Fruit fly (Drosophila melanogaster): ENCODE data around the gene Gr10b.

Gene Gr10b

DNA sequence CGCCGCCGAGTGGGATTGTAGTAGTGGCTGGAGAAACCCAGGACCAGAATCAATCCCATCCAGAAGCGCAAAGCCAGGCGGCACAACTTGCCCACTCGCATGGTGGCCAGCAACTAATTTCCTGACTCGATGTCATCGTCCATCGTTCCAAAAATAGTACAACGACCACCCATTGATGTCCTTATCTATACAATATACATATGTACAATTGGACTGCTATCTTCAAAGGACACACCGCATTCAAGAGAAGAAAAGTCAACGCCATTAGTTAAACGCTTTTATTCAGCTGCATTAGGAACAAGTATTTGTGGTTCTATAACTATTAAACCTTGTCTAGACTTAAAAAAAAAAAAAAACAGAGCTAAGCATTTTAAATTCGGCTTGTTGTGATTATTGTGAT lies at the start of gene Gr10b:
Gene Gr10b (minus strand): TSS at position 101 of the 400 bp plus-strand sequence.
- TF ChIP-seq pan (optimal IDR thresholded peaks at IDR 0.05) (no peak), jim (GFP tag; optimal IDR thresholded peaks at IDR 0.05) (no peak), fru (GFP tag; optimal IDR thresholded peaks at IDR 0.05) (no peak), Hnf4 (GFP tag; optimal IDR thresholded peaks at IDR 0.05) (no peak), CrebA (GFP tag; optimal IDR thresholded peaks at IDR 0.05; ENCODE audit: borderline replicate concordance) (no peak), Hr83 (GFP tag; optimal IDR thresholded peaks at IDR 0.05; ENCODE audit: poor library complexity, severe bottlenecking) (no peak), Jra (GFP tag; optimal IDR thresholded peaks at IDR 0.05) (no peak), Vsx2 (GFP tag; optimal IDR thresholded peaks at IDR 0.05; ENCODE audit: partially characterized antibody) (no peak), Myc (optimal IDR thresholded peaks at IDR 0.05) (no peak), dmrt93B (GFP tag; optimal IDR thresholded peaks at IDR 0.05) (no peak), N (GFP tag; optimal IDR thresholded peaks at IDR 0.05) (no peak)

DNA sequence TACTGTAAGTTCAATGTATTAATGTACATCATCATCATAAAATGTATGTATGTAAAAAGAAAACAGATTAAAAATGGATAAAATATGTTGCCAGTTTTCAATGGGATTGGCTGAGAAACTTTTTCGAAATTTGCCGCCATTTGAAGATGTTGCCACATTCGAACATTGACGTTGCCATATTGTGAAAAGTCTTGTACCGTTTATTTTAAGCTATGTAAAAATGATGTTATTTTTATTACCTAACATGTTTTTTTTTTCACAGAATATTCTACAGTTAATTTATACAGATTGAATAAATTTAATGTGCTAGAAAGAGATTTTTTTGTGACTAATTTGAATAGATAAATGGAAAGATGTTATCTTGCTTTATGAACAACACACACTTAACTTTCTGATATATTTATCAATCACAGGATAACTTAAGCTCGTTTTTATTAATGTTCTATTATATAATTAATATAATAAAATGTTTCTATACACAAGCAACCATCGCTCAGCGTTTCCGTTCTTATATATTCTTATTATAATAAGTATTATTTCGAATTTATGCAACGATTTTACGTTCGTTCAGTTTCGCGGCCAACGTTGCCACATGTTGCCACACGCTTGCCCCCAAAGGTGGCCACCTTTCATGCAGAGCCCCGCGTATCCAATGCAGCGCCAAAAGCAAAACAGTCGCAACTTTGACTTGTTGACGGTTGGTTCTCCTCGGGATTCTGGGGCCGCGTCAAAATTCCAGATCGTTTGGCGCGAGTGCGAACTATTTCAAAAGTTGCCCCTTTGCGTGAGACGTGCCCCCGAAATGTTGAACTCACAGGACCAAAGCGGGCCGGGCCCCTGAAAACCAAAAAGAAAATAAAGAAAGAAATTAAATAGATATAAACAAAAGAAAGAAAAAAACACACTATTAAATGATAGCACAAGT lies 46.2 kb upstream of the Gr10b start, which contains the start of gene CG43155:
Gene CG43155 (plus strand): TSS at position 875 of the 925 bp plus-strand sequence.
- TF ChIP-seq usp (GFP tag; optimal IDR thresholded peaks at IDR 0.05): no peak
- no peak for TF ChIP-seq Vsx2 (GFP tag; optimal IDR thresholded peaks at IDR 0.05; ENCODE audit: partially characterized antibody)
- no peak for TF ChIP-seq Sp1 (GFP tag; optimal IDR thresholded peaks at IDR 0.05)
- TF ChIP-seq Rel (GFP tag; optimal IDR thresholded peaks at IDR 0.05): no peak
- no peak for TF ChIP-seq Rel (tag; optimal IDR thresholded peaks at IDR 0.05)
- TF ChIP-seq CG9705 (GFP tag; optimal IDR thresholded peaks at IDR 0.05): no peak
- no peak for TF ChIP-seq woc (GFP tag; optimal IDR thresholded peaks at IDR 0.05)
- TF ChIP-seq OdsH (GFP tag; optimal IDR thresholded peaks at IDR 0.05): no peak
- TF ChIP-seq ey (GFP tag; optimal IDR thresholded peaks at IDR 0.05): no peak
- no peak for TF ChIP-seq lola (GFP tag; optimal IDR thresholded peaks at IDR 0.05)
- no peak for TF ChIP-seq rgr (GFP tag; optimal IDR thresholded peaks at IDR 0.05)
- no peak for TF ChIP-seq br (GFP tag; optimal IDR thresholded peaks at IDR 0.05)
- TF ChIP-seq dl (GFP tag; optimal IDR thresholded peaks at IDR 0.05; ENCODE audit: insufficient read depth in 1 of 2, partially characterized antibody in 2 of 2): no peak
- no peak for TF ChIP-seq sv (GFP tag; optimal IDR thresholded peaks at IDR 0.05)

DNA sequence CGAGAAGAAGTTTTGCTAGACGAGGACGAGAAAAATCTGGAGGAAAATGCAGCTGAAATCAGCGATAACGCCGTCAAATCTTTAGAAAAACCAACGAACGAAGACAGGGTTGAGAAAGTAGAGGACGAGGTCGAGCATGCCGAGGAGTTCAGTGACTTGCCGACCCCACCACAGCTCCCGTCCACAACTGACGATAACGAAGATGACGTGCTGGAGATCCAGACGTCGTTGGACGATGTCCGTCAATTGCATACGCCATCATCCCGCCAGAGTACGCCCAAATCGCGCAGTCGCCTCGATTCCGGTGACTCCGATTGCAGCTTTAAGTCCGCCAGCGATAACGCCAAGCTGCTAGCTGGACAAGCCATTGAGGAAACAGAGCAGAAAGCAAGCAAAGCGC lies 44.2 kb upstream of the Gr10b start:
- TF ChIP-seq Myc (optimal IDR thresholded peaks at IDR 0.05) (no peak), Jra (GFP tag; optimal IDR thresholded peaks at IDR 0.05) (no peak), dl (GFP tag; optimal IDR thresholded peaks at IDR 0.05; ENCODE audit: insufficient read depth in 1 of 2, partially characterized antibody in 2 of 2) (no peak), CrebA (GFP tag; optimal IDR thresholded peaks at IDR 0.05; ENCODE audit: borderline replicate concordance) (no peak), woc (GFP tag; optimal IDR thresholded peaks at IDR 0.05) (no peak), foxo (GFP tag; optimal IDR thresholded peaks at IDR 0.05) (no peak), Abd-B (GFP tag; optimal IDR thresholded peaks at IDR 0.05) (no peak), dmrt93B (GFP tag; optimal IDR thresholded peaks at IDR 0.05) (no peak), jim (GFP tag; optimal IDR thresholded peaks at IDR 0.05) (no peak)

DNA sequence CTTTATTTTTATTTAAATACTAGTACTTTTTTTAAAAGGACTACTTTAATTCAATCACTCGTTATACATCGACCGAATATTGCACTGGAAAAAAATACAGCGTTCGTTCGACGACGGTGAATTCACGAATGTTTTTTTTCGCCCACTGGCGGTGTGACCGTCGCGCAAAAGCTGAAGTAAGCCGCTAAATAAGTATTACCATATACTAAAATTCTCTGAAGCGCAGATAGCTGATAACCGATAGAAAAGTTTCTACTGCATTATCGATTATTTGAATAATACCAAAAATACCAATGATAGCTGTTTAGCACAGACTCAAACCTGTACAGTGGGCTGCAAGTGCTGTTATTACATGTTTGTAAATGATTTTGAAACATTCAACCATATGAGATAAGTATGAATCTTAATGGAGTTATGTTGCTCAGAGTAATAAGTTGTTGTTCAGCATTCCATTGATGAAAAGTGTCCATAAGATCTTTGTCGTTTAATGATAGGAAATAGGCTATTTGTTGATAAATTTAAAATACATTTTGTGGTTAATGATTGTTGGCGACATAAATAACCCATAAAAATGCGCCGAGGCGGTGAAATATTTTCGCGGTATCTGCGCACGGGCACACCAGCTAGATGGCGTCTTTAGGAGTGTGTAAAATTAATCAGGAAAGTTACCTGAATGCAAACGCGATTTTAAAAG lies 41.3 kb upstream of the Gr10b start, which contains the start of the genes Evi5 and HP5:
Gene Evi5 (minus strand): TSS at position 198 of the 694 bp plus-strand sequence.
Gene HP5 (plus strand): TSS at position 598 of the 694 bp plus-strand sequence.
- TF ChIP-seq ey (GFP tag; optimal IDR thresholded peaks at IDR 0.05): peak; percentile 20
- no peak for TF ChIP-seq CG9705 (GFP tag; optimal IDR thresholded peaks at IDR 0.05)
- TF ChIP-seq Dfd (GFP tag; optimal IDR thresholded peaks at IDR 0.05): no peak
- TF ChIP-seq Jra (GFP tag; optimal IDR thresholded peaks at IDR 0.05): peak; percentile 28
- TF ChIP-seq Rel (GFP tag; optimal IDR thresholded peaks at IDR 0.05): no peak
- TF ChIP-seq Rel (tag; optimal IDR thresholded peaks at IDR 0.05): peak; percentile 59
- TF ChIP-seq usp (GFP tag; optimal IDR thresholded peaks at IDR 0.05): no peak
- peak; percentile 33 for TF ChIP-seq dmrt93B (GFP tag; optimal IDR thresholded peaks at IDR 0.05)
- TF ChIP-seq foxo (GFP tag; optimal IDR thresholded peaks at IDR 0.05): peak in 1 of 2 experiments; percentile 58
- TF ChIP-seq br (GFP tag; optimal IDR thresholded peaks at IDR 0.05): no peak
- TF ChIP-seq OdsH (GFP tag; optimal IDR thresholded peaks at IDR 0.05): no peak
- peak; percentile 54 for TF ChIP-seq woc (GFP tag; optimal IDR thresholded peaks at IDR 0.05)
- peak; percentile 7 for TF ChIP-seq brk (GFP tag; optimal IDR thresholded peaks at IDR 0.05)
- no peak for TF ChIP-seq CG32264 (GFP tag; optimal IDR thresholded peaks at IDR 0.05)
- TF ChIP-seq lola (GFP tag; optimal IDR thresholded peaks at IDR 0.05): no peak
- no peak for TF ChIP-seq sage (GFP tag; optimal IDR thresholded peaks at IDR 0.05)
- peak; percentile 20 for TF ChIP-seq Sp1 (GFP tag; optimal IDR thresholded peaks at IDR 0.05)
- TF ChIP-seq sv (GFP tag; optimal IDR thresholded peaks at IDR 0.05): peak; percentile 25
- TF ChIP-seq GATAd (GFP tag; optimal IDR thresholded peaks at IDR 0.05): no peak
- peak; percentile 23 for TF ChIP-seq Hr83 (GFP tag; optimal IDR thresholded peaks at IDR 0.05; ENCODE audit: poor library complexity, severe bottlenecking)
- TF ChIP-seq HLH106 (tag; optimal IDR thresholded peaks at IDR 0.05): peak; percentile 52
- no peak for TF ChIP-seq dl (GFP tag; optimal IDR thresholded peaks at IDR 0.05; ENCODE audit: insufficient read depth in 1 of 2, partially characterized antibody in 2 of 2)
- TF ChIP-seq tai (GFP tag; optimal IDR thresholded peaks at IDR 0.05): peak; percentile 13
- peak; percentile 58 for TF ChIP-seq fru (GFP tag; optimal IDR thresholded peaks at IDR 0.05)
- TF ChIP-seq h (GFP tag; optimal IDR thresholded peaks at IDR 0.05): peak; percentile 35
- TF ChIP-seq dsf (GFP tag; optimal IDR thresholded peaks at IDR 0.05; ENCODE audit: borderline replicate concordance): no peak
- TF ChIP-seq jim (GFP tag; optimal IDR thresholded peaks at IDR 0.05): no peak
- peak; percentile 4 for TF ChIP-seq rgr (GFP tag; optimal IDR thresholded peaks at IDR 0.05)
- TF ChIP-seq Hnf4 (GFP tag; optimal IDR thresholded peaks at IDR 0.05): peak; percentile 31
